Fruit fly (Drosophila melanogaster) S2 (cell line): Measurements from ENCODE around the gene CG1622.

Source experiments
- CG8478 ChIP-seq: fragments of >200 bp; optimal IDR thresholded peaks from 2 replicates; lab custom pipeline; 2018
- CTCF ChIP-seq, 2 experiments: fragments of >200 bp; optimal IDR thresholded peaks; 2 replicates each; lab custom pipeline; 2018

DNA sequence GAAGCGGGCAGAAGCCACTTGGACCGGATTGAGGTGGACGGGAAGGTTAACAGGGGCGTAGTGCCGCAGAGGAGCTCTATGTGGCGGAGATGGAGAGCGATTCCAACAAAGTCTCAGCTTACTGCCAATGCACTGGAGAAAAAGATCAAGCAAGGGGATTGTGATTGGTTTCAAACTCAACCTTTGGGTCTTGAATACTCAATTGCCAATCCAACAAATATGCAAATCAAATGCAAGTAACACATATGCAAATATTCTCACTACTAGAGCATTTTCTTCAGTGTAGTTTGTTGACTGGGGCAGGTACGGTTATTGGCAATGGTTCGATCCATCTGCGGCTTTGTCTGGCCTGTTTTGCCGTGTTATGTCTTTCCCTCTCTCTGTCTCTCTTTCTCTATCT lies 45.6 kb upstream of the CG1622 start:
- TF ChIP-seq CTCF (optimal IDR thresholded peaks at IDR 0.05; lab: Kevin White, UChicago) (no peak), CG8478 (no peak)
